Worm (Caenorhabditis elegans) whole organism, young adult: Measurements from ENCODE around the gene ZC250.4.

Source experiments
- B0336.3 ChIP-seq: fragments of 200-800 bp; sonication (Bioruptor generic); IDR thresholded peaks from 2 replicates; pipeline ENCODE4 v1.3.6; 2022; ENCODE audit warnings: missing genetic modification characterization, missing compliant biosample characterization
- C17E4.6 ChIP-seq: fragments of 200-800 bp; sonication (Bioruptor generic); IDR thresholded peaks from 2 replicates; pipeline ENCODE4 v1.3.6; 2022; ENCODE audit warnings: missing genetic modification reagents, missing genetic modification characterization, missing compliant biosample characterization
- F49E8.2 ChIP-seq: sonication (generic microtip); optimal IDR thresholded peaks from 3 replicates; lab custom pipeline; 2017; ENCODE audit warnings: missing genetic modification characterization, mild to moderate bottlenecking, missing compliant biosample characterization, antibody characterized with exemption, moderate library complexity; ENCODE audit not compliant: insufficient read depth
- K11D2.4 ChIP-seq: fragments of 200-800 bp; sonication (Bioruptor generic); IDR thresholded peaks from 2 replicates; pipeline ENCODE4 v1.3.6; 2022; ENCODE audit warnings: missing genetic modification reagents, missing genetic modification characterization, missing compliant biosample characterization
- K12H6.12 ChIP-seq: fragments of 200-800 bp; sonication (Bioruptor generic); optimal IDR thresholded peaks from 2 replicates; lab custom pipeline; 2018; ENCODE audit warnings: mild to moderate bottlenecking, missing genetic modification characterization, missing compliant biosample characterization
- T26A5.8 ChIP-seq: sonication (generic microtip); optimal IDR thresholded peaks from 2 replicates; lab custom pipeline; 2016; ENCODE audit warnings: missing genetic modification characterization, missing compliant biosample characterization
- Y56A3A.18 ChIP-seq: fragments of 200-800 bp; sonication (Bioruptor generic); IDR thresholded peaks from 2 replicates; pipeline ENCODE4 v1.3.6; 2022; ENCODE audit warnings: missing genetic modification reagents, missing genetic modification characterization, missing compliant biosample characterization
- Y95B8A.8 ChIP-seq: fragments of 200-800 bp; sonication (Bioruptor generic); IDR thresholded peaks from 2 replicates; pipeline ENCODE4 v1.3.6; 2022; ENCODE audit warnings: missing genetic modification reagents, missing genetic modification characterization, missing compliant biosample characterization
- ZK185.1 ChIP-seq: sonication (generic microtip); optimal IDR thresholded peaks from 2 replicates; lab custom pipeline; 2016; ENCODE audit warnings: mild to moderate bottlenecking, missing genetic modification characterization, missing compliant biosample characterization; ENCODE audit not compliant: poor library complexity, severe bottlenecking
- ama-1 ChIP-seq, 3 experiments: fragments of 150-350 bp in 1 of 3; sonication (generic microtip) in 2 of 3; optimal IDR thresholded peaks; 2 replicates each; lab custom pipeline; 2014 to 2018; ENCODE audit warnings: missing biosample characterization in 2 of 3, missing genetic modification characterization in 2 of 3, missing genetic modification reagents in 2 of 3
- atf-7 ChIP-seq: sonication (generic microtip); optimal IDR thresholded peaks from 2 replicates; lab custom pipeline; 2017; ENCODE audit warnings: mild to moderate bottlenecking, missing genetic modification characterization, missing compliant biosample characterization
- attf-5 ChIP-seq: fragments of 200-800 bp; sonication (Bioruptor generic); optimal IDR thresholded peaks from 2 replicates; lab custom pipeline; 2018; ENCODE audit warnings: mild to moderate bottlenecking, missing genetic modification characterization, missing compliant biosample characterization
- bed-2 ChIP-seq: fragments of 200-800 bp; sonication (Bioruptor generic); IDR thresholded peaks from 2 replicates; pipeline ENCODE4 v1.3.6; 2022; ENCODE audit warnings: missing genetic modification reagents, missing genetic modification characterization, missing compliant biosample characterization
- cebp-1 ChIP-seq, 2 experiments: fragments of 200-800 bp in 1 of 2; sonication (Bioruptor generic) in 1 of 2; sonication (generic microtip) in 1 of 2; IDR thresholded peaks in 1 of 2; optimal IDR thresholded peaks in 1 of 2; 2 replicates each; pipeline versions ENCODE4 v1.3.6 to Lab custom; 2017 to 2022; ENCODE audit warnings: missing compliant biosample characterization in 2 of 2, missing genetic modification characterization in 2 of 2, mild to moderate bottlenecking in 1 of 2, missing genetic modification reagents in 1 of 2, moderate library complexity in 1 of 2
- cebp-2 ChIP-seq: fragments of 200-800 bp; sonication (Bioruptor generic); IDR thresholded peaks from 2 replicates; pipeline ENCODE4 v1.3.6; 2022; ENCODE audit warnings: missing genetic modification characterization, missing compliant biosample characterization
- ceh-100 ChIP-seq: fragments of 200-800 bp; sonication (Bioruptor generic); IDR thresholded peaks from 2 replicates; pipeline ENCODE4 v1.3.6; 2022; ENCODE audit warnings: missing genetic modification reagents, missing genetic modification characterization, missing compliant biosample characterization
- ceh-27 ChIP-seq: fragments of 200-800 bp; sonication (Bioruptor generic); optimal IDR thresholded peaks from 2 replicates; lab custom pipeline; 2018; ENCODE audit warnings: mild to moderate bottlenecking, missing genetic modification characterization, moderate library complexity, missing compliant biosample characterization
- ceh-91 ChIP-seq: fragments of 200-800 bp; sonication (Bioruptor generic); IDR thresholded peaks from 2 replicates; pipeline ENCODE4 v1.3.6; 2022; ENCODE audit warnings: missing genetic modification reagents, missing genetic modification characterization, missing compliant biosample characterization
- chd-7 ChIP-seq: sonication (generic microtip); optimal IDR thresholded peaks from 2 replicates; lab custom pipeline; 2016; ENCODE audit warnings: mild to moderate bottlenecking, missing genetic modification characterization, moderate library complexity, missing compliant biosample characterization
- die-1 ChIP-seq: sonication (generic microtip); optimal IDR thresholded peaks from 2 replicates; lab custom pipeline; 2016; ENCODE audit warnings: missing genotype, mild to moderate bottlenecking, missing genetic modification characterization, missing compliant biosample characterization
- egl-44 ChIP-seq: fragments of 200-800 bp; sonication (Bioruptor generic); IDR thresholded peaks from 2 replicates; pipeline ENCODE4 v1.3.6; 2022; ENCODE audit warnings: missing genetic modification reagents, missing genetic modification characterization, missing compliant biosample characterization
- egrh-3 ChIP-seq: fragments of 200-800 bp; sonication (Bioruptor generic); IDR thresholded peaks from 2 replicates; pipeline ENCODE4 v1.3.6; 2022; ENCODE audit warnings: missing genetic modification reagents, missing genetic modification characterization, missing compliant biosample characterization
- him-1 ChIP-seq: sonication (generic microtip); optimal IDR thresholded peaks from 2 replicates; lab custom pipeline; 2016; ENCODE audit warnings: missing genotype, missing genetic modification reagents, missing genetic modification characterization, missing compliant biosample characterization
- hlh-26 ChIP-seq: fragments of 200-800 bp; sonication (Bioruptor generic); conservative IDR thresholded peaks from 2 replicates; pipeline ENCODE4 v1.3.6; 2022; ENCODE audit warnings: missing genetic modification reagents, missing genetic modification characterization, missing compliant biosample characterization
- hmg-1.2 ChIP-seq: fragments of 200-800 bp; sonication (Bioruptor generic); IDR thresholded peaks from 2 replicates; pipeline ENCODE4 v1.3.6; 2022; ENCODE audit warnings: missing genetic modification reagents, missing genetic modification characterization, missing compliant biosample characterization
- hmg-20 ChIP-seq: fragments of 200-800 bp; sonication (Bioruptor generic); IDR thresholded peaks from 2 replicates; pipeline ENCODE4 v1.3.6; 2022; ENCODE audit warnings: missing genetic modification reagents, missing genetic modification characterization, missing compliant biosample characterization
- hsf-1 ChIP-seq: fragments of 200-800 bp; sonication (Bioruptor generic); IDR thresholded peaks from 2 replicates; pipeline ENCODE4 v1.3.6; 2022; ENCODE audit warnings: missing genetic modification reagents, missing genetic modification characterization, missing compliant biosample characterization
- lin-26 ChIP-seq: fragments of 200-800 bp; sonication (Bioruptor generic); IDR thresholded peaks from 2 replicates; pipeline ENCODE4 v1.3.6; 2022; ENCODE audit warnings: missing genetic modification reagents, missing genetic modification characterization, missing compliant biosample characterization
- lin-40 ChIP-seq: sonication (generic microtip); optimal IDR thresholded peaks from 2 replicates; lab custom pipeline; 2016; ENCODE audit warnings: missing genetic modification characterization, mild to moderate bottlenecking, missing compliant biosample characterization, missing genotype, missing genetic modification reagents
- madf-3 ChIP-seq: fragments of 200-800 bp; sonication (Bioruptor generic); IDR thresholded peaks from 2 replicates; pipeline ENCODE4 v1.3.6; 2022; ENCODE audit warnings: missing genetic modification reagents, missing genetic modification characterization, missing compliant biosample characterization
- mxl-1 ChIP-seq: sonication (generic microtip); optimal IDR thresholded peaks from 2 replicates; lab custom pipeline; 2016; ENCODE audit warnings: missing genetic modification characterization, missing compliant biosample characterization
- nfya-1 ChIP-seq: sonication (generic microtip); optimal IDR thresholded peaks from 2 replicates; lab custom pipeline; 2017; ENCODE audit warnings: antibody characterized with exemption, missing compliant biosample characterization, missing genetic modification characterization, borderline replicate concordance; ENCODE audit not compliant: insufficient read depth
- nfya-2 ChIP-seq: fragments of 200-800 bp; sonication (Bioruptor generic); IDR thresholded peaks from 2 replicates; pipeline ENCODE4 v1.3.6; 2022; ENCODE audit warnings: missing genetic modification reagents, missing genetic modification characterization, missing compliant biosample characterization
- nhr-179 ChIP-seq: sonication (generic microtip); optimal IDR thresholded peaks from 2 replicates; lab custom pipeline; 2016; ENCODE audit warnings: mild to moderate bottlenecking, missing genetic modification characterization, missing compliant biosample characterization
- nhr-27 ChIP-seq: fragments of 200-800 bp; sonication (Bioruptor generic); optimal IDR thresholded peaks from 2 replicates; lab custom pipeline; 2018; ENCODE audit warnings: mild to moderate bottlenecking, missing genetic modification characterization, moderate library complexity, missing compliant biosample characterization
- nhr-90 ChIP-seq: sonication (generic microtip); optimal IDR thresholded peaks from 2 replicates; lab custom pipeline; 2016; ENCODE audit warnings: missing genotype, mild to moderate bottlenecking, missing genetic modification characterization, missing compliant biosample characterization
- rcor-1 ChIP-seq: fragments of 200-800 bp; sonication (Bioruptor generic); IDR thresholded peaks from 2 replicates; pipeline ENCODE4 v1.3.6; 2022; ENCODE audit warnings: missing genetic modification reagents, missing genetic modification characterization, missing compliant biosample characterization
- rpc-1 ChIP-seq, 2 experiments: fragments of 150-350 bp in 1 of 2; sonication (generic microtip) in 1 of 2; optimal IDR thresholded peaks; 2 replicates each; lab custom pipeline; 2014 to 2018; ENCODE audit warnings: missing biosample characterization in 1 of 2, missing genetic modification characterization in 1 of 2, missing genetic modification reagents in 1 of 2, missing genotype in 1 of 2
- snpc-1.3 ChIP-seq: sonication (generic microtip); optimal IDR thresholded peaks from 2 replicates; lab custom pipeline; 2017; ENCODE audit warnings: missing genetic modification characterization, mild to moderate bottlenecking, missing compliant biosample characterization, antibody characterized with exemption, moderate library complexity, missing genotype, missing genetic modification reagents; ENCODE audit not compliant: insufficient read depth
- snpc-4 ChIP-seq, 5 experiments: fragments of 150-350 bp in 1 of 5; sonication (generic microtip) in 4 of 5; optimal IDR thresholded peaks; 2 replicates each; lab custom pipeline; 2014 to 2018; ENCODE audit warnings: missing genetic modification characterization in 5 of 5, missing biosample characterization in 3 of 5, antibody characterized with exemption in 2 of 5, mild to moderate bottlenecking in 2 of 5, missing compliant biosample characterization in 2 of 5, missing genotype in 2 of 5, moderate library complexity in 2 of 5, missing genetic modification reagents in 1 of 5
- somi-1 ChIP-seq: fragments of 200-800 bp; sonication (Bioruptor generic); optimal IDR thresholded peaks from 2 replicates; lab custom pipeline; 2018; ENCODE audit warnings: mild to moderate bottlenecking, missing genetic modification characterization, missing compliant biosample characterization
- tbp1 ChIP-seq: fragments of 200-800 bp; sonication (Bioruptor generic); optimal IDR thresholded peaks from 2 replicates; lab custom pipeline; 2018; ENCODE audit warnings: mild to moderate bottlenecking, missing genetic modification characterization, missing compliant biosample characterization
- ztf-18 ChIP-seq: sonication (generic microtip); optimal IDR thresholded peaks from 2 replicates; lab custom pipeline; 2016; ENCODE audit warnings: missing genotype, mild to moderate bottlenecking, missing genetic modification characterization, missing compliant biosample characterization
- ztf-22 ChIP-seq: fragments of 200-800 bp; sonication (Bioruptor generic); optimal IDR thresholded peaks from 2 replicates; lab custom pipeline; 2018; ENCODE audit warnings: mild to moderate bottlenecking, missing genetic modification characterization, moderate library complexity, missing compliant biosample characterization

Gene ZC250.4

ce11 chrV:5845669-5846189 is 32.8 kb upstream of the ZC250.4 start, which contains the start of gene F26F12.3 (continued):
- TF ChIP-seq T26A5.8 (tag; lab: Kevin White, UChicago) = no peak
- peak; percentile 74 for TF ChIP-seq atf-7
- TF ChIP-seq hmg-20 = no peak
- TF ChIP-seq nhr-27 (tag; lab: Kevin White, UChicago) = no peak
- no peak for TF ChIP-seq nfya-2 (GFP tag; lab: Robert Waterston, UW)
- TF ChIP-seq nhr-90 (tag; lab: Kevin White, UChicago) = peak; percentile 48
- TF ChIP-seq chd-7 (tag; lab: Kevin White, UChicago) = peak; percentile 75
- no peak for TF ChIP-seq rcor-1
- no peak for TF ChIP-seq rpc-1 (optimal IDR thresholded peaks at IDR 0.05; lab: Kevin White, UChicago)
- TF ChIP-seq rpc-1 (tag; optimal IDR thresholded peaks at IDR 0.05; lab: Kevin White, UChicago) = no peak
- TF ChIP-seq Y95B8A.8 = no peak
- TF ChIP-seq snpc-1.3 (tag; lab: Kevin White, UChicago) = no peak
- TF ChIP-seq ztf-18 (tag; lab: Kevin White, UChicago) = peak; percentile 55
- peak; percentile 34 for TF ChIP-seq snpc-4 (GFP tag; optimal IDR thresholded peaks at IDR 0.05; lab: Kevin White, UChicago)
- TF ChIP-seq snpc-4 (tag; optimal IDR thresholded peaks at IDR 0.05; lab: Kevin White, UChicago) = peak; percentile 8 to 36 (median 18)
- peak; percentile 47 for TF ChIP-seq die-1 (tag; lab: Kevin White, UChicago)
- TF ChIP-seq hmg-1.2 (GFP tag; lab: Robert Waterston, UW) = peak; percentile 38; the same call in 1 of the 2 replicates
- peak; percentile 66; the same call in 1 of the 2 replicates for TF ChIP-seq B0336.3 (GFP tag; lab: Robert Waterston, UW)
- TF ChIP-seq ceh-100 (GFP tag; lab: Robert Waterston, UW) = no peak
- no peak for TF ChIP-seq ceh-91 (GFP tag; lab: Robert Waterston, UW)
- no peak for TF ChIP-seq ZK185.1
- TF ChIP-seq lin-26 (GFP tag; lab: Robert Waterston, UW) = no peak
- no peak for TF ChIP-seq F49E8.2 (tag; lab: Kevin White, UChicago)
- TF ChIP-seq madf-3 (GFP tag; lab: Robert Waterston, UW) = no peak
- TF ChIP-seq C17E4.6 (GFP tag; lab: Robert Waterston, UW) = no peak
- TF ChIP-seq nhr-179 = no peak
- no peak for TF ChIP-seq mxl-1
- peak; percentile 66; the same call in 1 of the 2 replicates for TF ChIP-seq Y56A3A.18 (GFP tag; lab: Robert Waterston, UW)
- peak; percentile 32 for TF ChIP-seq somi-1 (GFP tag; lab: Kevin White, UChicago)
- no peak for TF ChIP-seq ama-1 (optimal IDR thresholded peaks at IDR 0.05; lab: Kevin White, UChicago)
- TF ChIP-seq ama-1 (GFP tag; optimal IDR thresholded peaks at IDR 0.05; lab: Kevin White, UChicago) = no peak
- TF ChIP-seq, all 124 proteins: peak for 39

- TF ChIP-seq egrh-3 (GFP tag; lab: Robert Waterston, UW) = 0 out of 2 replicates have a peak, but pooled peaks have one; percentile 19
- no peak for TF ChIP-seq B0336.3 (GFP tag; lab: Robert Waterston, UW)
- TF ChIP-seq K11D2.4 (GFP tag; lab: Robert Waterston, UW) = 0 out of 2 replicates have a peak, but pooled peaks have one; percentile 17
- no peak for TF ChIP-seq cebp-2 (GFP tag; lab: Robert Waterston, UW)
These were observed 32.2 kb upstream of the ZC250.4 start for ce11 chrV:5845162-5845561.

ce11 chrV:5844349-5844760 is 31.4 kb upstream of the ZC250.4 start:
- TF ChIP-seq ztf-22 (GFP tag; lab: Kevin White, UChicago) = no peak
- peak; percentile 58 for TF ChIP-seq ceh-27 (GFP tag; lab: Kevin White, UChicago)
- no peak for TF ChIP-seq hlh-26 (GFP tag; lab: Robert Waterston, UW)
- peak; percentile 58; the same call in 1 of the 2 replicates for TF ChIP-seq cebp-1 (GFP tag; IDR thresholded peaks at IDR 0.05; lab: Robert Waterston, UW)
- TF ChIP-seq cebp-1 (tag; optimal IDR thresholded peaks at IDR 0.05; lab: Kevin White, UChicago) = peak; percentile 79
- no peak for TF ChIP-seq bed-2 (GFP tag; lab: Robert Waterston, UW)
- peak; percentile 17 for TF ChIP-seq K12H6.12
- TF ChIP-seq attf-5 (GFP tag; lab: Kevin White, UChicago) = peak; percentile 36
- TF ChIP-seq lin-40 = peak; percentile 74
- no peak for TF ChIP-seq hsf-1
- TF ChIP-seq nfya-1 = no peak
- TF ChIP-seq egl-44 (GFP tag; lab: Robert Waterston, UW) = peak; percentile 79
- peak; percentile 56 for TF ChIP-seq tbp1
- TF ChIP-seq rcor-1 = peak; percentile 49; the same call in 1 of the 2 replicates
- TF ChIP-seq him-1 = no peak
